Worm (Caenorhabditis elegans) whole organism, midembryonic: ENCODE results near the gene F41G4.7.

Experiments used
- T22C8.4 ChIP-seq: fragments of 200-800 bp; sonication (Bioruptor generic); IDR thresholded peaks from 2 replicates; pipeline ENCODE4 v1.3.6; 2022; ENCODE audit warnings: missing genetic modification characterization, missing compliant biosample characterization
- flt-1 ChIP-seq: fragments of 200-800 bp; sonication (Bioruptor generic); IDR thresholded peaks from 2 replicates; pipeline ENCODE4 v1.3.6; 2022; ENCODE audit warnings: missing genetic modification characterization, missing compliant biosample characterization
- med-1 ChIP-seq: sonication (generic microtip); optimal IDR thresholded peaks from 2 replicates; lab custom pipeline; 2017; ENCODE audit warnings: missing genetic modification characterization, mild to moderate bottlenecking, missing compliant biosample characterization, antibody characterized with exemption, missing genetic modification reagents; ENCODE audit not compliant: insufficient read depth
- ref-1 ChIP-seq: fragments of 200-800 bp; sonication (Bioruptor generic); conservative IDR thresholded peaks from 2 replicates; pipeline ENCODE4 v1.3.6; 2022; ENCODE audit warnings: missing genetic modification reagents, missing genetic modification characterization, missing compliant biosample characterization
- tab-1 ChIP-seq: fragments of 200-800 bp; sonication (Bioruptor generic); IDR thresholded peaks from 2 replicates; pipeline ENCODE4 v1.3.6; 2022; ENCODE audit warnings: missing genetic modification characterization, missing compliant biosample characterization
- ztf-23 ChIP-seq: fragments of 200-800 bp; sonication (Bioruptor generic); IDR thresholded peaks from 2 replicates; pipeline ENCODE4 v1.3.6; 2022; ENCODE audit warnings: missing genetic modification reagents, missing genetic modification characterization, missing compliant biosample characterization

DNA sequence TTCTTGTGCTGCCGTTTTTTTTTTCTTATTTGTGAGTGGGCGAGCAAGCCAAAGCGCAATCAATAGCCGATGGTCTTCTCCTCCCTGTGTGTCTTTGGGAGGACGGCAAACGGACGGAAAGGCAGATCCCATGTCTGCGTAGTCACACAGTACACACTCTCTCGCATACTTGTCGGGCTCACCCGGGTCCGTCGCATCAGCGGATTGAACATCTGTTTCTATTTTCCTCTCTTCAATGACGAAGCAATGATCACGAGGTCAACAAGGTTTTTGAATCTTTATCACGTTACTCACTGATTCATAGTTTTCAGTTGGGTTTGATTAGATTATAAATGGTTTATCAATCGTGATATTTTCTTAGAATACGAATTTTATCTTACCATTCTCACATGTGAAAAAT lies 20.7 kb downstream of the F41G4.7 start:
- TF ChIP-seq flt-1 (GFP tag; lab: Robert Waterston, UW) (0 out of 2 replicates have a peak, but pooled peaks have one; percentile 36), ref-1 (GFP tag; lab: Robert Waterston, UW) (no peak), med-1 (GFP tag; lab: Kevin White, UChicago) (no peak), ztf-23 (GFP tag; lab: Robert Waterston, UW) (no peak), tab-1 (GFP tag; lab: Robert Waterston, UW) (no peak), T22C8.4 (GFP tag; lab: Robert Waterston, UW) (no peak)
